7 worm cellular contexts compared by ENCODE assay signal in genomic region chrIII:4600139-4600762, ce11.
A peak's percentile ranks its signal among the peaks of the same experiment; 100 is the strongest.
TF ChIP-seq lines count a peak whose summit lies in the region.

Gene mab-21 (plus strand): TSS chrIII:4600753.

TF ChIP-seq in whole organism, L1 larva, 84 proteins besides CTCF, POLR2A, EP300 and RAD21 (continues in another document):
- TF ChIP-seq elt-2 (tag; optimal IDR thresholded peaks at IDR 0.05; lab: Kevin White, UChicago): no peak
- peak in 1 of 2 experiments; percentile 15 for TF ChIP-seq lin-35 (GFP tag; optimal IDR thresholded peaks at IDR 0.05; lab: Kevin White, UChicago)
- peak; percentile 32 for TF ChIP-seq ztf-4 (tag; optimal IDR thresholded peaks at IDR 0.05; lab: Kevin White, UChicago)
- peak; percentile 3 for TF ChIP-seq nhr-85 (tag; lab: Kevin White, UChicago)
- TF ChIP-seq snu-23 (GFP tag; optimal IDR thresholded peaks at IDR 0.05; lab: Kevin White, UChicago): peak; percentile 22
- peak; percentile 47 for TF ChIP-seq rnt-1 (tag; optimal IDR thresholded peaks at IDR 0.05; lab: Kevin White, UChicago)
- peak in 1 of 2 experiments; percentile 5 for TF ChIP-seq efl-1 (optimal IDR thresholded peaks at IDR 0.05; lab: Kevin White, UChicago)
- TF ChIP-seq efl-1 (GFP tag; optimal IDR thresholded peaks at IDR 0.05 in 1 of 2; lab: Kevin White, UChicago): no peak
- TF ChIP-seq mdl-1 (tag; optimal IDR thresholded peaks at IDR 0.05; lab: Kevin White, UChicago): peak in 1 of 2 experiments; percentile 24
- TF ChIP-seq lin-14 (GFP tag; optimal IDR thresholded peaks at IDR 0.05; lab: Kevin White, UChicago): peak; percentile 71
- TF ChIP-seq elt-3 (tag; optimal IDR thresholded peaks at IDR 0.05; lab: Kevin White, UChicago): peak in 5 of 6 experiments; percentile 40 to 85 (median 51)
- TF ChIP-seq nhr-20 (tag; optimal IDR thresholded peaks at IDR 0.05; lab: Kevin White, UChicago): peak; percentile 9
- TF ChIP-seq nhr-71 (tag; optimal IDR thresholded peaks at IDR 0.05; lab: Kevin White, UChicago): peak; percentile 34

TF ChIP-seq in whole organism, L2 larva, 48 proteins besides CTCF, POLR2A, EP300 and RAD21 (continues in another document):
- TF ChIP-seq lsy-2 (tag; optimal IDR thresholded peaks at IDR 0.05; lab: Kevin White, UChicago) (peak in 1 of 2 experiments; percentile 26), unc-39 (tag; optimal IDR thresholded peaks at IDR 0.05; lab: Kevin White, UChicago) (no peak), nhr-129 (tag; optimal IDR thresholded peaks at IDR 0.05; lab: Kevin White, UChicago) (peak; percentile 26), nhr-237 (tag; optimal IDR thresholded peaks at IDR 0.05; lab: Kevin White, UChicago) (no peak), mdl-1 (tag; optimal IDR thresholded peaks at IDR 0.05; lab: Kevin White, UChicago) (no peak), R02D3.7 (tag; optimal IDR thresholded peaks at IDR 0.05; lab: Kevin White, UChicago) (no peak), sma-3 (GFP tag; optimal IDR thresholded peaks at IDR 0.05; lab: Kevin White, UChicago) (no peak), crh-2 (tag; optimal IDR thresholded peaks at IDR 0.05; lab: Kevin White, UChicago) (no peak), dmd-4 (tag; optimal IDR thresholded peaks at IDR 0.05; lab: Kevin White, UChicago) (no peak), nhr-6 (tag; optimal IDR thresholded peaks at IDR 0.05; lab: Kevin White, UChicago) (no peak), nhr-25 (tag; optimal IDR thresholded peaks at IDR 0.05; lab: Kevin White, UChicago) (no peak), F13H6.1 (tag; optimal IDR thresholded peaks at IDR 0.05; lab: Kevin White, UChicago) (peak; percentile 61), ztf-11 (tag; optimal IDR thresholded peaks at IDR 0.05; lab: Kevin White, UChicago) (no peak), ceh-16 (tag; optimal IDR thresholded peaks at IDR 0.05; lab: Kevin White, UChicago) (no peak)

TF ChIP-seq in whole organism, L3 larva, 47 proteins besides CTCF, POLR2A, EP300 and RAD21:
- TF ChIP-seq nhr-25 (tag; optimal IDR thresholded peaks at IDR 0.05; lab: Kevin White, UChicago) (peak; percentile 5), nhr-23 (tag; optimal IDR thresholded peaks at IDR 0.05; lab: Kevin White, UChicago) (peak; percentile 0), eor-1 (tag; optimal IDR thresholded peaks at IDR 0.05; lab: Kevin White, UChicago) (no peak), elt-3 (tag; optimal IDR thresholded peaks at IDR 0.05; lab: Kevin White, UChicago) (peak in 1 of 3 experiments; percentile 34), tbx-2 (tag; optimal IDR thresholded peaks at IDR 0.05; lab: Kevin White, UChicago) (no peak)
TF ChIP-seq in whole organism, L3 larva: peak in this region for 3.

TF ChIP-seq in whole organism, L4 larva, 104 proteins besides CTCF, POLR2A, EP300 and RAD21 (continues in another document):
- no peak for TF ChIP-seq lin-15B (tag; optimal IDR thresholded peaks at IDR 0.05; lab: Kevin White, UChicago)
- no peak for TF ChIP-seq ctbp-1 (GFP tag; IDR thresholded peaks at IDR 0.05; lab: Robert Waterston, UW)
- peak; percentile 5 for TF ChIP-seq nhr-11 (tag; optimal IDR thresholded peaks at IDR 0.05; lab: Kevin White, UChicago)
- TF ChIP-seq mxl-3 (GFP tag; optimal IDR thresholded peaks at IDR 0.05; lab: Kevin White, UChicago): peak; percentile 32
- TF ChIP-seq unc-62 (GFP tag; optimal IDR thresholded peaks at IDR 0.05 in 1 of 2; lab: Kevin White, UChicago): peak in 1 of 2 experiments; percentile 92
- TF ChIP-seq unc-62 (tag; optimal IDR thresholded peaks at IDR 0.05; lab: Kevin White, UChicago): no peak
- TF ChIP-seq rbr-2 (tag; optimal IDR thresholded peaks at IDR 0.05; lab: Kevin White, UChicago): no peak
- TF ChIP-seq daf-16 (GFP tag; optimal IDR thresholded peaks at IDR 0.05; lab: Kevin White, UChicago): peak in 1 of 2 experiments; percentile 9
- TF ChIP-seq daf-16 (tag; optimal IDR thresholded peaks at IDR 0.05; lab: Kevin White, UChicago): no peak
- TF ChIP-seq nhr-28 (tag; optimal IDR thresholded peaks at IDR 0.05; lab: Kevin White, UChicago): peak; percentile 57
- no peak for TF ChIP-seq lim-7 (GFP tag; IDR thresholded peaks at IDR 0.05; lab: Robert Waterston, UW)
- TF ChIP-seq lsy-2 (tag; optimal IDR thresholded peaks at IDR 0.05; lab: Kevin White, UChicago): peak in 1 of 2 experiments; percentile 13
- TF ChIP-seq aha-1 (tag; lab: Kevin White, UChicago): peak; percentile 73
- no peak for TF ChIP-seq F26F4.8 (GFP tag; conservative IDR thresholded peaks at IDR 0.05; lab: Robert Waterston, UW)
- TF ChIP-seq ceh-44 (GFP tag; IDR thresholded peaks at IDR 0.05; lab: Robert Waterston, UW): no peak
- no peak for TF ChIP-seq daf-8 (GFP tag; IDR thresholded peaks at IDR 0.05; lab: Robert Waterston, UW)

TF ChIP-seq in whole organism, late embryonic, 69 proteins besides CTCF, POLR2A, EP300 and RAD21:
- no peak for TF ChIP-seq npax-4 (tag; optimal IDR thresholded peaks at IDR 0.05; lab: Kevin White, UChicago)
- TF ChIP-seq odd-2 (tag; optimal IDR thresholded peaks at IDR 0.05; lab: Kevin White, UChicago): no peak
- no peak for TF ChIP-seq dmd-4 (tag; optimal IDR thresholded peaks at IDR 0.05; lab: Kevin White, UChicago; ENCODE audit: borderline replicate concordance)
- no peak for TF ChIP-seq unc-3 (GFP tag; conservative IDR thresholded peaks at IDR 0.05; lab: Robert Waterston, UW)
- no peak for TF ChIP-seq unc-3 (tag; optimal IDR thresholded peaks at IDR 0.05; lab: Kevin White, UChicago)
- no peak for TF ChIP-seq dve-1 (tag; optimal IDR thresholded peaks at IDR 0.05; lab: Kevin White, UChicago)
- TF ChIP-seq elt-2 (tag; optimal IDR thresholded peaks at IDR 0.05; lab: Kevin White, UChicago): peak; percentile 70
- TF ChIP-seq unc-55 (GFP tag; optimal IDR thresholded peaks at IDR 0.05; lab: Kevin White, UChicago): peak; percentile 25
- no peak for TF ChIP-seq elt-4 (tag; optimal IDR thresholded peaks at IDR 0.05; lab: Kevin White, UChicago)

TF ChIP-seq in whole organism, mixed stage, embryonic, 35 proteins besides CTCF, POLR2A, EP300 and RAD21:
- TF ChIP-seq unc-120 (tag; optimal IDR thresholded peaks at IDR 0.05; lab: Kevin White, UChicago; ENCODE audit: poor library complexity, severe bottlenecking): no peak
- TF ChIP-seq nhr-76 (tag; optimal IDR thresholded peaks at IDR 0.05; lab: Kevin White, UChicago): no peak
- peak; percentile 63 for TF ChIP-seq unc-62 (GFP tag; optimal IDR thresholded peaks at IDR 0.05; lab: Kevin White, UChicago)
- TF ChIP-seq ceh-83 (GFP tag; optimal IDR thresholded peaks at IDR 0.05; lab: Kevin White, UChicago): no peak
- TF ChIP-seq mls-2 (tag; optimal IDR thresholded peaks at IDR 0.05; lab: Kevin White, UChicago): no peak
- peak; percentile 29 for TF ChIP-seq elt-1 (tag; optimal IDR thresholded peaks at IDR 0.05; lab: Kevin White, UChicago; ENCODE audit: borderline replicate concordance, insufficient read depth)
- no peak for TF ChIP-seq lin-32 (GFP tag; optimal IDR thresholded peaks at IDR 0.05; lab: Kevin White, UChicago)
- TF ChIP-seq drap-1 (GFP tag; optimal IDR thresholded peaks at IDR 0.05; lab: Kevin White, UChicago): no peak
- peak; percentile 47 for TF ChIP-seq elt-3 (tag; optimal IDR thresholded peaks at IDR 0.05; lab: Kevin White, UChicago)

TF ChIP-seq in whole organism, young adult, 124 proteins besides CTCF, POLR2A, EP300 and RAD21:
- TF ChIP-seq lag-1 (GFP tag; IDR thresholded peaks at IDR 0.05; lab: Robert Waterston, UW) (no peak), efl-1 (GFP tag; optimal IDR thresholded peaks at IDR 0.05; lab: Kevin White, UChicago) (no peak), nfyb-1 (GFP tag; IDR thresholded peaks at IDR 0.05; lab: Robert Waterston, UW) (0 out of 2 replicates have a peak, but pooled peaks have one; percentile 15), aptf-2 (GFP tag; conservative IDR thresholded peaks at IDR 0.05; lab: Robert Waterston, UW) (no peak)
